Fruit fly (Drosophila melanogaster) whole organism, pupa: Measurements from ENCODE around the gene Blm.
A peak's percentile ranks its signal among the peaks of the same experiment; 100 is the strongest.

Experiments used
- CG14655 ChIP-seq: fragments of 200-800 bp; sonication (Bioruptor generic); optimal IDR thresholded peaks from 3 replicates; lab custom pipeline; 2017; ENCODE audit warnings: mild to moderate bottlenecking, missing biosample characterization, missing genetic modification reagents, missing genetic modification characterization
- CG17806 ChIP-seq: fragments of 200-800 bp; sonication (Bioruptor generic); optimal IDR thresholded peaks from 2 replicates; lab custom pipeline; 2018; ENCODE audit warnings: missing biosample characterization, mild to moderate bottlenecking, missing genetic modification characterization, moderate library complexity
- CG32121 ChIP-seq: fragments of 200-800 bp; sonication (Bioruptor generic); IDR thresholded peaks from 2 replicates; pipeline ENCODE4 v1.3.6; 2022; ENCODE audit warnings: missing biosample characterization, missing genetic modification characterization
- CG4496 ChIP-seq: fragments of 200-800 bp; sonication (Bioruptor generic); IDR thresholded peaks from 3 replicates; pipeline ENCODE4 v1.3.6; 2022; ENCODE audit warnings: missing biosample characterization, missing genetic modification characterization
- CG8159 ChIP-seq: fragments of 200-800 bp; sonication (Bioruptor generic); optimal IDR thresholded peaks from 3 replicates; lab custom pipeline; 2018; ENCODE audit warnings: missing biosample characterization, mild to moderate bottlenecking, missing genetic modification characterization, moderate library complexity
- CG8301 ChIP-seq: fragments of 200-800 bp; sonication (Bioruptor generic); optimal IDR thresholded peaks from 2 replicates; lab custom pipeline; 2018; ENCODE audit warnings: missing biosample characterization, mild to moderate bottlenecking, missing genetic modification characterization
- D1 ChIP-seq: fragments of 200-800 bp; sonication (Bioruptor generic); optimal IDR thresholded peaks from 2 replicates; lab custom pipeline; 2018; ENCODE audit warnings: missing biosample characterization, mild to moderate bottlenecking, missing genetic modification characterization, moderate library complexity
- Snoo ChIP-seq: fragments of 200-800 bp; sonication (Bioruptor generic); optimal IDR thresholded peaks from 3 replicates; lab custom pipeline; 2017; ENCODE audit warnings: missing biosample characterization, mild to moderate bottlenecking, missing genetic modification characterization, inconsistent platforms
- fd96Ca ChIP-seq: fragments of 200-800 bp; sonication (Bioruptor generic); IDR thresholded peaks from 3 replicates; pipeline ENCODE4 v1.3.6; 2022; ENCODE audit warnings: missing biosample characterization, missing genetic modification characterization

- no peak for TF ChIP-seq D1
- peak; percentile 84 for TF ChIP-seq fd96Ca (GFP tag; lab: Robert Waterston, UW)
- TF ChIP-seq CG8159 (tag; lab: Kevin White, UChicago) = no peak
- TF ChIP-seq CG4496 = peak; percentile 82
- no peak for TF ChIP-seq CG8301 (tag; lab: Kevin White, UChicago)
- TF ChIP-seq Snoo = no peak
- TF ChIP-seq CG17806 (tag; lab: Kevin White, UChicago) = no peak
- no peak for TF ChIP-seq CG14655 (GFP tag; lab: Kevin White, UChicago)
- peak; percentile 40; the same call in 1 of the 2 replicates for TF ChIP-seq CG32121
These were observed 37.3 kb upstream of the Blm start for dm6 chr3R:11778879-11779278.
